Worm (Caenorhabditis elegans) whole organism, L1 larva: ENCODE measurements around the gene Y59H11AM.1.
A peak's percentile ranks its signal among the peaks of the same experiment; 100 is the strongest.

ENCODE experiments used
- C16A3.4 ChIP-seq: fragments of 150-350 bp; optimal IDR thresholded peaks from 2 replicates; lab custom pipeline; 2014; ENCODE audit warnings: missing biosample characterization, missing genetic modification characterization
- Y116A8C.19 ChIP-seq: sonication (generic microtip); optimal IDR thresholded peaks from 2 replicates; lab custom pipeline; 2016; ENCODE audit warnings: missing compliant biosample characterization, missing genetic modification characterization, borderline replicate concordance
- alr-1 ChIP-seq: fragments of 200-800 bp; sonication (Bioruptor generic); optimal IDR thresholded peaks from 2 replicates; lab custom pipeline; 2018; ENCODE audit warnings: borderline replicate concordance, mild to moderate bottlenecking, missing genetic modification characterization, missing compliant biosample characterization
- blmp-1 ChIP-seq: fragments of 150-350 bp; optimal IDR thresholded peaks from 2 replicates; lab custom pipeline; 2014; ENCODE audit warnings: missing biosample characterization, missing genetic modification characterization
- ceh-8 ChIP-seq: fragments of 200-800 bp; sonication (Bioruptor generic); optimal IDR thresholded peaks from 2 replicates; lab custom pipeline; 2018; ENCODE audit warnings: mild to moderate bottlenecking, missing genetic modification characterization, moderate library complexity, missing compliant biosample characterization
- ceh-88 ChIP-seq: fragments of 200-800 bp; sonication (Bioruptor generic); IDR thresholded peaks from 2 replicates; pipeline ENCODE4 v1.3.6; 2022; ENCODE audit warnings: missing genetic modification characterization, missing compliant biosample characterization
- ces-1 ChIP-seq: fragments of 150-350 bp; optimal IDR thresholded peaks from 2 replicates; lab custom pipeline; 2014; ENCODE audit warnings: missing biosample characterization, missing genetic modification reagents, missing genetic modification characterization
- dpl-1 ChIP-seq, 3 experiments: fragments of 150-350 bp in 2 of 3; sonication (generic microtip) in 1 of 3; optimal IDR thresholded peaks; 2 replicates each; lab custom pipeline; 2014 to 2017; ENCODE audit warnings: missing biosample characterization in 3 of 3, missing genetic modification characterization in 3 of 3, missing genetic modification reagents in 3 of 3
- efl-1 ChIP-seq, 4 experiments: fragments of 150-350 bp; optimal IDR thresholded peaks in 3 of 4; peaks in 1 of 4; 1 replicate in 1 of 4; 2 replicates in 3 of 4; lab custom pipeline; 2014; ENCODE audit warnings: missing biosample characterization in 2 of 4, missing genetic modification characterization in 2 of 4, missing genetic modification reagents in 2 of 4
- elt-2 ChIP-seq: sonication (generic microtip); optimal IDR thresholded peaks from 2 replicates; lab custom pipeline; 2016; ENCODE audit warnings: missing genetic modification characterization, mild to moderate bottlenecking, inconsistent platforms, missing compliant biosample characterization, missing genetic modification reagents
- ets-5 ChIP-seq: fragments of 200-800 bp; sonication (Bioruptor generic); IDR thresholded peaks from 2 replicates; pipeline ENCODE4 v1.3.6; 2022; ENCODE audit warnings: missing genetic modification characterization, missing compliant biosample characterization
- fkh-4 ChIP-seq: sonication (generic microtip); optimal IDR thresholded peaks from 2 replicates; lab custom pipeline; 2016; ENCODE audit warnings: missing compliant biosample characterization, missing genetic modification characterization, borderline replicate concordance
- fkh-8 ChIP-seq: sonication (generic microtip); optimal IDR thresholded peaks from 2 replicates; lab custom pipeline; 2016; ENCODE audit warnings: mild to moderate bottlenecking, missing genetic modification characterization, missing compliant biosample characterization
- isw-1 ChIP-seq: fragments of 200-800 bp; sonication (Bioruptor generic); IDR thresholded peaks from 2 replicates; pipeline ENCODE4 v1.3.6; 2022; ENCODE audit warnings: missing genetic modification characterization, missing compliant biosample characterization
- jun-1 ChIP-seq: fragments of 150-350 bp; optimal IDR thresholded peaks from 2 replicates; lab custom pipeline; 2014; ENCODE audit warnings: missing biosample characterization, missing genetic modification reagents, missing genetic modification characterization
- lin-13 ChIP-seq: fragments of 150-350 bp; optimal IDR thresholded peaks from 2 replicates; lab custom pipeline; 2014; ENCODE audit warnings: missing biosample characterization, missing genetic modification reagents, missing genetic modification characterization
- lin-14 ChIP-seq: fragments of 200-800 bp; sonication (Bioruptor generic); optimal IDR thresholded peaks from 2 replicates; lab custom pipeline; 2018; ENCODE audit warnings: mild to moderate bottlenecking, missing genetic modification characterization, moderate library complexity, missing compliant biosample characterization
- lin-15B ChIP-seq: fragments of 150-350 bp; sonication (generic microtip); optimal IDR thresholded peaks from 3 replicates; lab custom pipeline; 2014; ENCODE audit warnings: missing biosample characterization, missing genetic modification characterization
- lin-39 ChIP-seq: fragments of 150-350 bp; optimal IDR thresholded peaks from 2 replicates; lab custom pipeline; 2014; ENCODE audit warnings: missing biosample characterization, missing genetic modification reagents, missing genetic modification characterization
- lsy-2 ChIP-seq, 2 experiments: fragments of 150-350 bp; optimal IDR thresholded peaks; 2 replicates each; lab custom pipeline; 2014; ENCODE audit warnings: missing biosample characterization in 2 of 2, missing genetic modification characterization in 2 of 2
- nhr-11 ChIP-seq: fragments of 150-350 bp; optimal IDR thresholded peaks from 2 replicates; lab custom pipeline; 2014; ENCODE audit warnings: missing biosample characterization, missing genetic modification characterization
- nhr-12 ChIP-seq: sonication (generic microtip); optimal IDR thresholded peaks from 2 replicates; lab custom pipeline; 2017; ENCODE audit warnings: missing biosample characterization, missing genetic modification characterization
- nhr-237 ChIP-seq: fragments of 150-350 bp; optimal IDR thresholded peaks from 2 replicates; lab custom pipeline; 2014; ENCODE audit warnings: missing biosample characterization, missing genetic modification characterization
- nhr-47 ChIP-seq: sonication (generic microtip); optimal IDR thresholded peaks from 2 replicates; lab custom pipeline; 2016; ENCODE audit warnings: mild to moderate bottlenecking, missing genetic modification characterization, moderate library complexity, missing compliant biosample characterization
- nhr-90 ChIP-seq: sonication (generic microtip); optimal IDR thresholded peaks from 2 replicates; lab custom pipeline; 2016; ENCODE audit warnings: mild to moderate bottlenecking, missing genetic modification characterization, missing compliant biosample characterization; ENCODE audit not compliant: poor library complexity
- pqm-1 ChIP-seq: sonication (generic microtip); optimal IDR thresholded peaks from 3 replicates; lab custom pipeline; 2017; ENCODE audit warnings: missing biosample characterization, missing genetic modification characterization
- sox-4 ChIP-seq: sonication (generic microtip); optimal IDR thresholded peaks from 2 replicates; lab custom pipeline; 2016; ENCODE audit warnings: missing genetic modification characterization, missing compliant biosample characterization
- sptf-1 ChIP-seq: fragments of 150-350 bp; optimal IDR thresholded peaks from 2 replicates; lab custom pipeline; 2014; ENCODE audit warnings: missing biosample characterization, missing genetic modification characterization
- sup-37 ChIP-seq: fragments of 200-800 bp; sonication (Bioruptor generic); optimal IDR thresholded peaks from 2 replicates; lab custom pipeline; 2018; ENCODE audit warnings: mild to moderate bottlenecking, missing genetic modification characterization, missing compliant biosample characterization
- swsn-7 ChIP-seq: sonication (generic microtip); optimal IDR thresholded peaks from 2 replicates; lab custom pipeline; 2016; ENCODE audit warnings: missing genetic modification characterization, missing compliant biosample characterization
- tlp-1 ChIP-seq: fragments of 150-350 bp; optimal IDR thresholded peaks from 2 replicates; lab custom pipeline; 2014; ENCODE audit warnings: missing biosample characterization, missing genetic modification characterization
- unc-130 ChIP-seq: fragments of 150-350 bp; optimal IDR thresholded peaks from 2 replicates; lab custom pipeline; 2017; ENCODE audit warnings: missing biosample characterization, missing genetic modification characterization, inconsistent platforms
- unc-86 ChIP-seq: sonication (generic microtip); optimal IDR thresholded peaks from 2 replicates; lab custom pipeline; 2016; ENCODE audit warnings: missing genetic modification characterization, missing compliant biosample characterization
- vab-15 ChIP-seq: sonication (generic microtip); optimal IDR thresholded peaks from 2 replicates; lab custom pipeline; 2017; ENCODE audit warnings: missing genotype, mild to moderate bottlenecking, missing genetic modification characterization, missing compliant biosample characterization
- zag-1 ChIP-seq: fragments of 150-350 bp; optimal IDR thresholded peaks from 2 replicates; lab custom pipeline; 2014; ENCODE audit warnings: missing biosample characterization, missing genetic modification characterization

Gene Y59H11AM.1

ce11 chrIV:8608204-8608603, 37.0 kb downstream of the Y59H11AM.1 start:
- TF ChIP-seq Y116A8C.19 (tag; lab: Kevin White, UChicago) (no peak), fkh-4 (no peak), dpl-1 (GFP tag; optimal IDR thresholded peaks at IDR 0.05; lab: Kevin White, UChicago) (no peak), lsy-2 (tag; optimal IDR thresholded peaks at IDR 0.05; lab: Kevin White, UChicago) (no peak), ets-5 (GFP tag; lab: Robert Waterston, UW) (no peak), alr-1 (tag; lab: Kevin White, UChicago) (no peak), elt-2 (no peak), unc-130 (tag; lab: Kevin White, UChicago) (no peak), zag-1 (no peak), vab-15 (no peak), jun-1 (tag; lab: Kevin White, UChicago) (no peak), swsn-7 (no peak), ces-1 (GFP tag; lab: Kevin White, UChicago) (no peak), nhr-90 (tag; lab: Kevin White, UChicago) (no peak), ceh-88 (no peak), C16A3.4 (tag; lab: Kevin White, UChicago) (no peak), blmp-1 (tag; lab: Kevin White, UChicago) (no peak), fkh-8 (tag; lab: Kevin White, UChicago) (no peak)

ce11 chrIV:8608934-8609333, 37.7 kb downstream of the Y59H11AM.1 start, which contains the start of gene F42A9.6:
TSS of gene F42A9.6 (plus strand) at chrIV:8609234.
- TF ChIP-seq lin-13 (GFP tag; lab: Kevin White, UChicago) (no peak), lin-39 (tag; lab: Kevin White, UChicago) (no peak), nhr-47 (tag; lab: Kevin White, UChicago) (no peak), sox-4 (no peak), lin-15B (tag; lab: Kevin White, UChicago) (no peak), sptf-1 (tag; lab: Kevin White, UChicago) (no peak), tlp-1 (tag; lab: Kevin White, UChicago) (no peak), lsy-2 (tag; optimal IDR thresholded peaks at IDR 0.05; lab: Kevin White, UChicago) (no peak), nhr-12 (no peak)

ce11 chrIV:8611886-8612542, 40.8 kb downstream of the Y59H11AM.1 start, which contains the start of the genes F42A9.17 and cyp-33E2:
TSS of gene F42A9.17 (minus strand) at chrIV:8611936.
TSS of gene cyp-33E2 (plus strand) at chrIV:8612334.
- no peak for TF ChIP-seq pqm-1 (tag; lab: Kevin White, UChicago)
- peak; percentile 64 for TF ChIP-seq lin-14 (GFP tag; lab: Kevin White, UChicago)
- no peak for TF ChIP-seq sup-37 (GFP tag; lab: Kevin White, UChicago)
- TF ChIP-seq elt-2, result peak; percentile 60

ce11 chrIV:8614680-8615079, 43.4 kb downstream of the Y59H11AM.1 start, which contains the start of gene cyp-33E3:
TSS of gene cyp-33E3 (plus strand) at chrIV:8614995.
- TF ChIP-seq C16A3.4 (tag; lab: Kevin White, UChicago), result no peak
- TF ChIP-seq lin-14 (GFP tag; lab: Kevin White, UChicago), result peak; percentile 24
- TF ChIP-seq unc-86 (tag; lab: Kevin White, UChicago), result no peak
- no peak for TF ChIP-seq nhr-237 (tag; lab: Kevin White, UChicago)
- TF ChIP-seq efl-1 (optimal IDR thresholded peaks at IDR 0.05; lab: Kevin White, UChicago), result no peak
- peak in 1 of 2 experiments; percentile 11 for TF ChIP-seq efl-1 (GFP tag; optimal IDR thresholded peaks at IDR 0.05 in 1 of 2; lab: Kevin White, UChicago)
- no peak for TF ChIP-seq isw-1 (GFP tag; lab: Robert Waterston, UW)
- TF ChIP-seq elt-2, result no peak
- no peak for TF ChIP-seq nhr-11 (tag; lab: Kevin White, UChicago)
- TF ChIP-seq ceh-8 (GFP tag; lab: Kevin White, UChicago), result no peak
